Fruit fly (Drosophila melanogaster) whole organism, embryonic: ENCODE results near the gene scu.

Experiments
- CG12942 ChIP-seq: fragments of 200-800 bp; sonication (Bioruptor generic); optimal IDR thresholded peaks from 3 replicates; lab custom pipeline; 2016; ENCODE audit warnings: missing biosample characterization, missing genetic modification characterization
- CG14860 ChIP-seq: fragments of 200-800 bp; sonication (Bioruptor generic); IDR thresholded peaks from 3 replicates; pipeline ENCODE4 v1.3.6; 2022; ENCODE audit warnings: missing biosample characterization, missing genetic modification characterization; ENCODE audit not compliant: partially characterized antibody
- Elba2 ChIP-seq: fragments of 200-800 bp; sonication (Bioruptor generic); optimal IDR thresholded peaks from 3 replicates; lab custom pipeline; 2016; ENCODE audit warnings: missing biosample characterization, missing genetic modification characterization
- ara ChIP-seq: fragments of 200-800 bp; sonication (Bioruptor generic); IDR thresholded peaks from 2 replicates; pipeline ENCODE4 v1.3.6; 2022; ENCODE audit warnings: missing biosample characterization, missing genetic modification characterization
- fd102C ChIP-seq: fragments of 200-800 bp; sonication (Bioruptor generic); optimal IDR thresholded peaks from 2 replicates; lab custom pipeline; 2018; ENCODE audit warnings: missing biosample characterization, mild to moderate bottlenecking, missing genetic modification characterization, moderate library complexity

DNA sequence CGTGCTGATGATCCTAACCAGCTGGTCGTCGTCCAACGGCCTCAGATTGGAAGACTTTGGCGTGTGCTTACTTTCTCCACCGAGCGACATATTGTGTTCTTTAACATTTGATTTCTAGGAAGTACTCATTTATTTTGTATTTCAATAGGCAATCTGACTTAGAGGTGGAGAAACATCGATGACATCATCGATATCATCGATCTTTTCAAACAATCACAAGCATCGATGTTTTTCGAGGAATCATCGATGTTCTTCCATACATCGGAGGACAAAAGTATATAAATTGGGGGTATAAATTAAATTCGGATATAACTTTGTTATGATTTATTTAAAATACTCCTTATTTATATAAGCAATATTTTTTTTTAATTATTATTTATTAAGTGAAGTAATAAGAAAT, 726 bp upstream of the scu start, which contains the start of gene Swt1:
- peak; percentile 89 for TF ChIP-seq CG14860
- no peak for TF ChIP-seq CG12942 (GFP tag; lab: Kevin White, UChicago)
- no peak for TF ChIP-seq fd102C
- TF ChIP-seq Elba2 (GFP tag; lab: Kevin White, UChicago) = no peak
- no peak for TF ChIP-seq ara (GFP tag; lab: Robert Waterston, UW)
